Fruit fly (Drosophila melanogaster) whole organism, adult: ENCODE data around the gene CG18662.

Experiments
- CG14711 ChIP-seq: fragments of 200-800 bp; sonication (Bioruptor generic); optimal IDR thresholded peaks from 2 replicates; lab custom pipeline; 2018; ENCODE audit warnings: missing biosample characterization, mild to moderate bottlenecking, missing genetic modification characterization, moderate library complexity
- CG1620 ChIP-seq: fragments of 200-800 bp; sonication (Bioruptor generic); optimal IDR thresholded peaks from 2 replicates; lab custom pipeline; 2016; ENCODE audit warnings: missing biosample characterization, missing genetic modification characterization
- CG5204 ChIP-seq: fragments of 200-800 bp; sonication (Bioruptor generic); optimal IDR thresholded peaks from 2 replicates; lab custom pipeline; 2016; ENCODE audit warnings: missing biosample characterization, missing genetic modification characterization

dm6 chr2L:8972905-8973304, 7.6 kb upstream of the CG18662 start:
- no peak for TF ChIP-seq CG5204 (GFP tag; lab: Kevin White, UChicago)
- TF ChIP-seq CG1620: no peak
- TF ChIP-seq CG14711 (tag; lab: Kevin White, UChicago): no peak
